Worm (Caenorhabditis elegans) whole organism, mixed stage, embryonic: ENCODE results near the gene C40A11.8.

Experiments
- M03D4.4 ChIP-seq: sonication (generic microtip); optimal IDR thresholded peaks from 2 replicates; lab custom pipeline; 2017; ENCODE audit warnings: mild to moderate bottlenecking, missing genetic modification characterization, missing compliant biosample characterization
- bed-3 ChIP-seq: fragments of 200-800 bp; sonication (Bioruptor generic); optimal IDR thresholded peaks from 3 replicates; lab custom pipeline; 2018; ENCODE audit warnings: mild to moderate bottlenecking, missing genetic modification characterization, moderate library complexity, missing compliant biosample characterization
- blmp-1 ChIP-seq: fragments of 150-350 bp; optimal IDR thresholded peaks from 2 replicates; lab custom pipeline; 2014; ENCODE audit warnings: missing biosample characterization, missing genetic modification characterization
- ceh-39 ChIP-seq: fragments of 150-350 bp; optimal IDR thresholded peaks from 2 replicates; lab custom pipeline; 2014; ENCODE audit warnings: missing biosample characterization, missing genetic modification characterization
- ceh-43 ChIP-seq: fragments of 200-800 bp; sonication (Bioruptor generic); optimal IDR thresholded peaks from 2 replicates; lab custom pipeline; 2018; ENCODE audit warnings: mild to moderate bottlenecking, missing genetic modification characterization, moderate library complexity, missing compliant biosample characterization
- ceh-83 ChIP-seq: fragments of 200-800 bp; sonication (Bioruptor generic); optimal IDR thresholded peaks from 2 replicates; lab custom pipeline; 2018; ENCODE audit warnings: mild to moderate bottlenecking, missing genetic modification characterization, missing compliant biosample characterization
- ces-1 ChIP-seq: fragments of 150-350 bp; optimal IDR thresholded peaks from 2 replicates; lab custom pipeline; 2014; ENCODE audit warnings: missing biosample characterization, missing genetic modification reagents, missing genetic modification characterization
- cnd-1 ChIP-seq: fragments of 200-800 bp; sonication (Bioruptor generic); optimal IDR thresholded peaks from 2 replicates; lab custom pipeline; 2018; ENCODE audit warnings: mild to moderate bottlenecking, missing genetic modification characterization, missing compliant biosample characterization
- drap-1 ChIP-seq: fragments of 200-800 bp; sonication (Bioruptor generic); optimal IDR thresholded peaks from 3 replicates; lab custom pipeline; 2018; ENCODE audit warnings: mild to moderate bottlenecking, missing genetic modification characterization, missing compliant biosample characterization
- elt-1 ChIP-seq: sonication (generic microtip); optimal IDR thresholded peaks from 2 replicates; lab custom pipeline; 2017; ENCODE audit warnings: missing genetic modification characterization, mild to moderate bottlenecking, missing compliant biosample characterization, antibody characterized with exemption, moderate library complexity, borderline replicate concordance; ENCODE audit not compliant: insufficient read depth
- elt-3 ChIP-seq: fragments of 150-350 bp; optimal IDR thresholded peaks from 2 replicates; lab custom pipeline; 2014; ENCODE audit warnings: missing biosample characterization, missing genetic modification characterization
- flh-1 ChIP-seq: fragments of 200-800 bp; sonication (Bioruptor generic); optimal IDR thresholded peaks from 2 replicates; lab custom pipeline; 2018; ENCODE audit warnings: mild to moderate bottlenecking, missing genetic modification characterization, moderate library complexity, missing compliant biosample characterization
- ham-2 ChIP-seq: fragments of 200-800 bp; sonication (Bioruptor generic); optimal IDR thresholded peaks from 2 replicates; lab custom pipeline; 2018; ENCODE audit warnings: mild to moderate bottlenecking, missing genetic modification characterization, missing compliant biosample characterization
- lin-32 ChIP-seq: fragments of 200-800 bp; sonication (Bioruptor generic); optimal IDR thresholded peaks from 2 replicates; lab custom pipeline; 2018; ENCODE audit warnings: mild to moderate bottlenecking, missing genetic modification characterization, missing compliant biosample characterization
- lsy-2 ChIP-seq: fragments of 150-350 bp; optimal IDR thresholded peaks from 2 replicates; lab custom pipeline; 2014; ENCODE audit warnings: missing biosample characterization, missing genetic modification characterization
- mab-5 ChIP-seq: fragments of 150-350 bp; optimal IDR thresholded peaks from 2 replicates; lab custom pipeline; 2014; ENCODE audit warnings: missing biosample characterization, missing genetic modification characterization
- mep-1 ChIP-seq: fragments of 150-350 bp; optimal IDR thresholded peaks from 2 replicates; lab custom pipeline; 2017; ENCODE audit warnings: missing biosample characterization, missing genetic modification reagents, missing genetic modification characterization, inconsistent platforms
- nhr-12 ChIP-seq: fragments of 150-350 bp; optimal IDR thresholded peaks from 2 replicates; lab custom pipeline; 2014; ENCODE audit warnings: missing biosample characterization, missing genetic modification characterization
- nhr-2 ChIP-seq: fragments of 150-350 bp; optimal IDR thresholded peaks from 2 replicates; lab custom pipeline; 2014; ENCODE audit warnings: missing biosample characterization, missing genetic modification characterization
- nhr-237 ChIP-seq: fragments of 150-350 bp; optimal IDR thresholded peaks from 2 replicates; lab custom pipeline; 2014; ENCODE audit warnings: missing biosample characterization, missing genetic modification characterization
- nhr-28 ChIP-seq: fragments of 150-350 bp; optimal IDR thresholded peaks from 2 replicates; lab custom pipeline; 2014; ENCODE audit warnings: missing biosample characterization, missing genetic modification characterization
- nhr-76 ChIP-seq: sonication (generic microtip); optimal IDR thresholded peaks from 2 replicates; lab custom pipeline; 2017; ENCODE audit warnings: missing biosample characterization, missing genetic modification characterization
- pha-4 ChIP-seq: fragments of 150-350 bp; optimal IDR thresholded peaks from 2 replicates; lab custom pipeline; 2018; ENCODE audit warnings: missing biosample characterization, missing genetic modification reagents, missing genetic modification characterization
- sem-2 ChIP-seq: fragments of 200-800 bp; sonication (Bioruptor generic); optimal IDR thresholded peaks from 2 replicates; lab custom pipeline; 2018; ENCODE audit warnings: mild to moderate bottlenecking, missing genetic modification characterization, missing compliant biosample characterization
- snpc-4 ChIP-seq: fragments of 150-350 bp; optimal IDR thresholded peaks from 2 replicates; lab custom pipeline; 2014; ENCODE audit warnings: missing biosample characterization, missing genetic modification characterization
- unc-120 ChIP-seq: sonication (generic microtip); optimal IDR thresholded peaks from 2 replicates; lab custom pipeline; 2017; ENCODE audit warnings: missing genetic modification characterization, missing compliant biosample characterization; ENCODE audit not compliant: poor library complexity, severe bottlenecking
- unc-39 ChIP-seq: fragments of 150-350 bp; optimal IDR thresholded peaks from 2 replicates; lab custom pipeline; 2014; ENCODE audit warnings: missing biosample characterization, missing genetic modification characterization
- unc-62 ChIP-seq: fragments of 150-350 bp; optimal IDR thresholded peaks from 2 replicates; lab custom pipeline; 2014; ENCODE audit warnings: missing biosample characterization, missing genetic modification reagents, missing genetic modification characterization
- zip-8 ChIP-seq: fragments of 150-350 bp; optimal IDR thresholded peaks from 2 replicates; lab custom pipeline; 2014; ENCODE audit warnings: missing biosample characterization, missing genetic modification characterization
- ztf-11 ChIP-seq: fragments of 150-350 bp; optimal IDR thresholded peaks from 2 replicates; lab custom pipeline; 2014; ENCODE audit warnings: missing biosample characterization, missing genetic modification characterization

Gene C40A11.8

ce11 chrII:2190522-2190921, 39.8 kb upstream of the C40A11.8 start:
- no peak for TF ChIP-seq unc-62
- no peak for TF ChIP-seq elt-1 (tag; lab: Kevin White, UChicago)
- TF ChIP-seq unc-39 (tag; lab: Kevin White, UChicago) = no peak

ce11 chrII:2189357-2189756, 38.6 kb upstream of the C40A11.8 start, which contains the start of gene mtq-2:
mtq-2 (minus strand) TSS chrII:2189457.
- no peak for TF ChIP-seq unc-39 (tag; lab: Kevin White, UChicago)
- TF ChIP-seq cnd-1 (tag; lab: Kevin White, UChicago) = no peak
- TF ChIP-seq lin-32 (GFP tag; lab: Kevin White, UChicago) = no peak
- no peak for TF ChIP-seq nhr-2 (tag; lab: Kevin White, UChicago)
- no peak for TF ChIP-seq sem-2 (GFP tag; lab: Kevin White, UChicago)
- TF ChIP-seq bed-3 (GFP tag; lab: Kevin White, UChicago) = no peak
- no peak for TF ChIP-seq ztf-11 (tag; lab: Kevin White, UChicago)
- no peak for TF ChIP-seq lsy-2 (tag; lab: Kevin White, UChicago)
- no peak for TF ChIP-seq elt-1 (tag; lab: Kevin White, UChicago)
- TF ChIP-seq zip-8 (tag; lab: Kevin White, UChicago) = no peak
- TF ChIP-seq mep-1 (tag; lab: Kevin White, UChicago) = no peak
- no peak for TF ChIP-seq elt-3 (tag; lab: Kevin White, UChicago)
- TF ChIP-seq ceh-83 (GFP tag; lab: Kevin White, UChicago) = no peak
- TF ChIP-seq ham-2 (GFP tag; lab: Kevin White, UChicago) = no peak

- TF ChIP-seq elt-3 (tag; lab: Kevin White, UChicago) = no peak
- TF ChIP-seq lsy-2 (tag; lab: Kevin White, UChicago) = peak; percentile 64
- TF ChIP-seq nhr-28 (tag; lab: Kevin White, UChicago) = no peak
Observed at ce11 chrII:2186730-2187129, 36.0 kb upstream of the C40A11.8 start.

ce11 chrII:2186329-2186728, 35.6 kb upstream of the C40A11.8 start, which contains the start of gene gba-2:
gba-2 (minus strand) TSS chrII:2186434.
- TF ChIP-seq ces-1 (GFP tag; lab: Kevin White, UChicago) = no peak

ce11 chrII:2177735-2178134, 27.0 kb upstream of the C40A11.8 start:
- TF ChIP-seq mab-5 (tag; lab: Kevin White, UChicago) = no peak
- no peak for TF ChIP-seq unc-39 (tag; lab: Kevin White, UChicago)
- TF ChIP-seq mep-1 (tag; lab: Kevin White, UChicago) = no peak
- TF ChIP-seq lsy-2 (tag; lab: Kevin White, UChicago) = no peak
- TF ChIP-seq M03D4.4 (tag; lab: Kevin White, UChicago) = no peak
- no peak for TF ChIP-seq unc-62
- TF ChIP-seq pha-4 = no peak
- TF ChIP-seq ham-2 (GFP tag; lab: Kevin White, UChicago) = no peak
- TF ChIP-seq nhr-2 (tag; lab: Kevin White, UChicago) = no peak
- TF ChIP-seq bed-3 (GFP tag; lab: Kevin White, UChicago) = no peak
- no peak for TF ChIP-seq blmp-1 (tag; lab: Kevin White, UChicago)
- TF ChIP-seq snpc-4 (tag; lab: Kevin White, UChicago) = no peak
- no peak for TF ChIP-seq nhr-12
- no peak for TF ChIP-seq ceh-43 (GFP tag; lab: Kevin White, UChicago)

ce11 chrII:2176688-2177087, 26.0 kb upstream of the C40A11.8 start, which contains the start of gene gba-1:
gba-1 (plus strand) TSS chrII:2176741.
- TF ChIP-seq ceh-43 (GFP tag; lab: Kevin White, UChicago) (no peak), pha-4 (no peak), ceh-39 (tag; lab: Kevin White, UChicago) (no peak), M03D4.4 (tag; lab: Kevin White, UChicago) (no peak), mep-1 (tag; lab: Kevin White, UChicago) (no peak), elt-3 (tag; lab: Kevin White, UChicago) (no peak), unc-120 (tag; lab: Kevin White, UChicago) (no peak), flh-1 (no peak), drap-1 (no peak), lsy-2 (tag; lab: Kevin White, UChicago) (no peak), nhr-76 (tag; lab: Kevin White, UChicago) (no peak), mab-5 (tag; lab: Kevin White, UChicago) (no peak), nhr-237 (tag; lab: Kevin White, UChicago) (no peak)
